Fruit fly (Drosophila melanogaster) Kc167 (cell line): Measurements from ENCODE around the gene SMSr.

ENCODE experiments used
- Myc ChIP-seq: fragments of >200 bp; optimal IDR thresholded peaks from 2 replicates; lab custom pipeline; 2017; ENCODE audit warnings: missing external identifiers
- Sin3A ChIP-seq: fragments of >200 bp; optimal IDR thresholded peaks from 2 replicates; lab custom pipeline; 2018; ENCODE audit warnings: missing external identifiers
- h ChIP-seq: fragments of >200 bp; optimal IDR thresholded peaks from 3 replicates; lab custom pipeline; 2018; ENCODE audit warnings: missing external identifiers
- insv ChIP-seq: fragments of >200 bp; optimal IDR thresholded peaks from 3 replicates; lab custom pipeline; 2018; ENCODE audit warnings: missing external identifiers
- psq ChIP-seq: fragments of >200 bp; optimal IDR thresholded peaks from 2 replicates; lab custom pipeline; 2017; ENCODE audit warnings: missing external identifiers
- ttk ChIP-seq: sonication (Bioruptor generic); optimal IDR thresholded peaks from 2 replicates; lab custom pipeline; 2017; ENCODE audit warnings: missing external identifiers

SMSr gene

DNA sequence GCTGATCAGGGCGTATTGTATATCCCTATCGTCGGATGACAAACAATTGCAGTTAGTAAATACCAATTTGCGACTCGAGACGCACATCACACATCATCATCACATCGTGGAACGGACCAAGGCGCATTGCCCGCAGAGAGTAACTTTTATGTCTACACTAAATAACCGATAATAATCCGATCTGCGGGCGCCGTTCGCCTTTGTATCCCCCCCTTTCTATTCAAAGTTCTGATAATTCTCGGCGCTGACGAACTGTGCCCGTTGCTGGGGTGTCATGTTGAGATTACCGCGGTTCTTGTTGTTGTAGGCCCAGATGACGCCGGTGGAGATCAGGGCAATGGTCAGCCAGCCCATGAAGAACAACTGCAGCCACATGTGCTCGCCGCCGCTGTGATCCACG, 54.6 kb downstream of the SMSr start:
- TF ChIP-seq Myc (lab: Kevin White, UChicago): no peak
- TF ChIP-seq ttk (lab: Kevin White, UChicago): no peak
- TF ChIP-seq psq (lab: Kevin White, UChicago): no peak
- TF ChIP-seq insv (lab: Kevin White, UChicago): no peak
- TF ChIP-seq h (lab: Kevin White, UChicago): no peak
- no peak for TF ChIP-seq Sin3A (lab: Kevin White, UChicago)
